Fruit fly (Drosophila melanogaster) whole organism, pupa: ENCODE results near the gene Sqor.

Experiments used
- CG12605 ChIP-seq: fragments of 200-800 bp; sonication (Bioruptor generic); IDR thresholded peaks from 2 replicates; pipeline ENCODE4 v1.3.6; 2022; ENCODE audit warnings: missing biosample characterization, missing genetic modification characterization
- CG13204 ChIP-seq: fragments of 200-800 bp; sonication (Bioruptor generic); optimal IDR thresholded peaks from 2 replicates; lab custom pipeline; 2018; ENCODE audit warnings: missing biosample characterization, mild to moderate bottlenecking, missing genetic modification characterization, moderate library complexity
- CG15710 ChIP-seq: fragments of 200-800 bp; sonication (Bioruptor generic); optimal IDR thresholded peaks from 2 replicates; lab custom pipeline; 2018; ENCODE audit warnings: missing biosample characterization, mild to moderate bottlenecking, missing genetic modification characterization, moderate library complexity
- CG32121 ChIP-seq: fragments of 200-800 bp; sonication (Bioruptor generic); IDR thresholded peaks from 2 replicates; pipeline ENCODE4 v1.3.6; 2022; ENCODE audit warnings: missing biosample characterization, missing genetic modification characterization
- CG8159 ChIP-seq: fragments of 200-800 bp; sonication (Bioruptor generic); optimal IDR thresholded peaks from 3 replicates; lab custom pipeline; 2018; ENCODE audit warnings: missing biosample characterization, mild to moderate bottlenecking, missing genetic modification characterization, moderate library complexity
- CG8301 ChIP-seq: fragments of 200-800 bp; sonication (Bioruptor generic); optimal IDR thresholded peaks from 2 replicates; lab custom pipeline; 2018; ENCODE audit warnings: missing biosample characterization, mild to moderate bottlenecking, missing genetic modification characterization
- CG9948 ChIP-seq: fragments of 200-800 bp; sonication (Bioruptor generic); optimal IDR thresholded peaks from 2 replicates; lab custom pipeline; 2018; ENCODE audit warnings: missing biosample characterization, mild to moderate bottlenecking, missing genetic modification characterization, moderate library complexity
- D1 ChIP-seq: fragments of 200-800 bp; sonication (Bioruptor generic); optimal IDR thresholded peaks from 2 replicates; lab custom pipeline; 2018; ENCODE audit warnings: missing biosample characterization, mild to moderate bottlenecking, missing genetic modification characterization, moderate library complexity
- EcR ChIP-seq: fragments of 200-800 bp; sonication (Bioruptor generic); optimal IDR thresholded peaks from 3 replicates; lab custom pipeline; 2019; ENCODE audit warnings: missing biosample characterization, missing genetic modification characterization, mild to moderate bottlenecking, moderate library complexity, missing genetic modification reagents
- Ets98B ChIP-seq: fragments of 200-800 bp; sonication (Bioruptor generic); IDR thresholded peaks from 2 replicates; pipeline ENCODE4 v1.3.6; 2022; ENCODE audit warnings: missing biosample characterization, missing genetic modification characterization
- Pif1B ChIP-seq: fragments of 200-800 bp; sonication (Bioruptor generic); optimal IDR thresholded peaks from 3 replicates; lab custom pipeline; 2016; ENCODE audit warnings: missing biosample characterization, missing genetic modification characterization
- fd96Ca ChIP-seq: fragments of 200-800 bp; sonication (Bioruptor generic); IDR thresholded peaks from 3 replicates; pipeline ENCODE4 v1.3.6; 2022; ENCODE audit warnings: missing biosample characterization, missing genetic modification characterization

DNA sequence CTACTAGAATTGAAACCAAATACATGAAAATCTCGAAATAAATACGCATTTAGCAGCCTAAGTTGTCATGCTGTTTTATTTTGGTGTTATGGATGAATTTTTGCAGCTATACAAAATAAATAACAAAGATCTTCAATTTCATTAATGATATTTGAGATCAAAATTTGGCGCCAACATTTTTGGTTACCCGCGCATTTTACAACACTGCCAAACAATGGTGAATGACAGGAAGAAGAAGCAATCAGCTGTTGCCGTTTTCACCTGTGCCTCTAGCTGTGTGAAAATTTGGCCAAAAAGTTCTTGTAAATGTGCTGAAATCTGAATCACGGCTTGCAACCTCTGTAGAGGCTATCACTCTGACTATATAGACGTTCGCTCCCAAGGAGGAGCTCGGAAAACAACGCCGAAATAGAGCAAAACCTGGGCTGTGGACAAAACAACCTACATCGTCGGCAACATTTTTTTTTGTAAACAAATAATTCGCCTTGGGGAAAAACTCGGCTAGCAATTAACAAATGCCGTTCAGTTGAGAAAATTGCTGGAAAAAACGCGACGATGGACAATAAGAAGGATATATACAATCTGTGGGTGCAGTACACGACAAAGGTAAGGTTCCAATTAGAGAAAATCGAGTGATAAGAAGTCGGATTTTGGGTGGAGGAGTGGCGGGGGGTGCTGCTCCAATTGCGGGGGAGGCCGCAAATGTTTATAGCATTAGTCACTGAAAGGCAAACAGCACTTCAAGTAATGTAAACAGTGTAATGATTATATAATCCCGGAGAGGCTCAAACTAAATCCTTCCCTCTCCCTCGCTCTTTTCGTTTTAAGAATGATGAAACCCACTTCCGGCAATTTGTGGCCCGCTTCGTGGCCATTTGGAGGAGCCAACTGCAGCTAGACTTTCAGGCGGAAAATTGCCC is 46.0 kb upstream of the Sqor start, which contains the start of gene CG43367:
- TF ChIP-seq CG15710 (tag; lab: Kevin White, UChicago) (no peak), CG8301 (tag; lab: Kevin White, UChicago) (no peak), EcR (GFP tag; lab: Kevin White, UChicago) (no peak), CG8159 (tag; lab: Kevin White, UChicago) (no peak), CG9948 (tag; lab: Kevin White, UChicago) (no peak), D1 (tag; lab: Kevin White, UChicago) (no peak), CG13204 (GFP tag; lab: Kevin White, UChicago) (no peak), CG32121 (GFP tag; lab: Robert Waterston, UW) (0 out of 2 replicates have a peak, but pooled peaks have one; percentile 14), Ets98B (GFP tag; lab: Robert Waterston, UW) (no peak), fd96Ca (no peak), Pif1B (GFP tag; lab: Kevin White, UChicago) (no peak), CG12605 (GFP tag; lab: Robert Waterston, UW) (no peak)
